Worm (Caenorhabditis elegans) whole organism, L1 larva: Measurements from ENCODE around the gene vdac-1.

Experiments used
- C16A3.4 ChIP-seq: fragments of 150-350 bp; optimal IDR thresholded peaks from 2 replicates; lab custom pipeline; 2014; ENCODE audit warnings: missing biosample characterization, missing genetic modification characterization
- aha-1 ChIP-seq: fragments of 150-350 bp; optimal IDR thresholded peaks from 2 replicates; lab custom pipeline; 2014; ENCODE audit warnings: missing biosample characterization, missing genetic modification characterization
- blmp-1 ChIP-seq: fragments of 150-350 bp; optimal IDR thresholded peaks from 2 replicates; lab custom pipeline; 2014; ENCODE audit warnings: missing biosample characterization, missing genetic modification characterization
- ces-1 ChIP-seq: fragments of 150-350 bp; optimal IDR thresholded peaks from 2 replicates; lab custom pipeline; 2014; ENCODE audit warnings: missing biosample characterization, missing genetic modification reagents, missing genetic modification characterization
- fkh-8 ChIP-seq: sonication (generic microtip); optimal IDR thresholded peaks from 2 replicates; lab custom pipeline; 2016; ENCODE audit warnings: mild to moderate bottlenecking, missing genetic modification characterization, missing compliant biosample characterization
- grh-1 ChIP-seq: fragments of 200-800 bp; sonication (Bioruptor generic); IDR thresholded peaks from 2 replicates; pipeline ENCODE4 v1.3.6; 2022; ENCODE audit warnings: missing genetic modification reagents, missing genetic modification characterization, missing compliant biosample characterization
- lin-39 ChIP-seq: fragments of 150-350 bp; optimal IDR thresholded peaks from 2 replicates; lab custom pipeline; 2014; ENCODE audit warnings: missing biosample characterization, missing genetic modification reagents, missing genetic modification characterization
- nhr-11 ChIP-seq: fragments of 150-350 bp; optimal IDR thresholded peaks from 2 replicates; lab custom pipeline; 2014; ENCODE audit warnings: missing biosample characterization, missing genetic modification characterization
- nhr-28 ChIP-seq: fragments of 150-350 bp; optimal IDR thresholded peaks from 2 replicates; lab custom pipeline; 2014; ENCODE audit warnings: missing biosample characterization, missing genetic modification characterization
- pag-3 ChIP-seq: sonication (generic microtip); optimal IDR thresholded peaks from 2 replicates; lab custom pipeline; 2017; ENCODE audit warnings: missing genetic modification characterization, mild to moderate bottlenecking, missing compliant biosample characterization, antibody characterized with exemption, borderline replicate concordance; ENCODE audit not compliant: insufficient read depth
- pqm-1 ChIP-seq: sonication (generic microtip); optimal IDR thresholded peaks from 3 replicates; lab custom pipeline; 2017; ENCODE audit warnings: missing biosample characterization, missing genetic modification characterization
- zag-1 ChIP-seq: fragments of 150-350 bp; optimal IDR thresholded peaks from 2 replicates; lab custom pipeline; 2014; ENCODE audit warnings: missing biosample characterization, missing genetic modification characterization

DNA sequence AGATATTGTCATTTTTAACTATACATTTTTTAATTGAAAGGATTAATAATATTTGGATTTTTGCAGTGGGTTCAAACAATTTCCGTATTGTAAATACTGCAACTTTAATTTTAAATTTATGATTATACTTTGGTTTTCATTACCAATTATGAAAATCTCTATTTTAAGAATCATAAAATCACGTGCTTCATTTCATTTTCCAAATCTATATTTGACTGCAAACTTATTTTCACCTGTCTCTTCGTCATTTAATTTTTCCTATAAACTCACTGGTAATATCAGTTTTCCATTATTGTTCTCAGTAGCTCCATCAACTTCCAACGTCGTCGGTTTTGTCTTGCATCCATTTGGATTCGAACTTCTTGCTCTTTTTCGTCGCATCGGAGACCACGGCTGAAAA lies 24.7 kb upstream of the vdac-1 start, which contains the start of gene R05G6.1:
- TF ChIP-seq grh-1 (no peak), fkh-8 (tag; lab: Kevin White, UChicago) (no peak), zag-1 (tag; lab: Kevin White, UChicago) (no peak), pag-3 (tag; lab: Kevin White, UChicago) (no peak), ces-1 (GFP tag; lab: Kevin White, UChicago) (no peak), aha-1 (tag; lab: Kevin White, UChicago) (no peak), lin-39 (no peak), pqm-1 (tag; lab: Kevin White, UChicago) (no peak), blmp-1 (no peak), C16A3.4 (tag; lab: Kevin White, UChicago) (no peak), nhr-28 (no peak), nhr-11 (tag; lab: Kevin White, UChicago) (no peak)
